Fruit fly (Drosophila melanogaster) whole organism, embryonic: ENCODE measurements around the gene Ptp10D.

ENCODE experiments used
- Adf1 ChIP-seq: fragments of 200-800 bp; sonication (Bioruptor generic); IDR thresholded peaks from 2 replicates; pipeline ENCODE4 v1.3.6; 2022; ENCODE audit warnings: missing biosample characterization, missing genetic modification characterization
- BEAF-32 ChIP-seq: fragments of 200-800 bp; sonication (Bioruptor generic); optimal IDR thresholded peaks from 3 replicates; lab custom pipeline; 2017; ENCODE audit warnings: missing biosample characterization, missing genetic modification characterization, mild to moderate bottlenecking, moderate library complexity, missing genetic modification reagents
- CG10462 ChIP-seq: fragments of 200-800 bp; sonication (Bioruptor generic); optimal IDR thresholded peaks from 2 replicates; lab custom pipeline; 2016; ENCODE audit warnings: missing biosample characterization, missing genetic modification characterization
- CG10565 ChIP-seq: fragments of 200-800 bp; sonication (Bioruptor generic); optimal IDR thresholded peaks from 3 replicates; lab custom pipeline; 2016; ENCODE audit warnings: missing biosample characterization, mild to moderate bottlenecking, missing genetic modification characterization
- CG1233 ChIP-seq: fragments of 200-800 bp; sonication (Bioruptor generic); optimal IDR thresholded peaks from 4 replicates; lab custom pipeline; 2018; ENCODE audit warnings: missing biosample characterization, mild to moderate bottlenecking, missing genetic modification characterization
- CG12942 ChIP-seq: fragments of 200-800 bp; sonication (Bioruptor generic); optimal IDR thresholded peaks from 3 replicates; lab custom pipeline; 2016; ENCODE audit warnings: missing biosample characterization, missing genetic modification characterization
- CG13287 ChIP-seq: fragments of 200-800 bp; sonication (Bioruptor generic); IDR thresholded peaks from 2 replicates; pipeline ENCODE4 v1.3.6; 2022; ENCODE audit warnings: missing biosample characterization, missing genetic modification characterization; ENCODE audit not compliant: partially characterized antibody
- CG18599 ChIP-seq: fragments of 200-800 bp; sonication (Bioruptor generic); optimal IDR thresholded peaks from 3 replicates; lab custom pipeline; 2017; ENCODE audit warnings: missing biosample characterization, missing genetic modification characterization, mild to moderate bottlenecking, moderate library complexity, missing genetic modification reagents
- CG2120 ChIP-seq: fragments of 200-800 bp; sonication (Bioruptor generic); optimal IDR thresholded peaks from 3 replicates; lab custom pipeline; 2016; ENCODE audit warnings: missing biosample characterization, missing genetic modification characterization
- CG30403 ChIP-seq: fragments of 200-800 bp; sonication (Bioruptor generic); optimal IDR thresholded peaks from 3 replicates; lab custom pipeline; 2016; ENCODE audit warnings: missing biosample characterization, missing genetic modification characterization
- CG7963 ChIP-seq: fragments of 200-800 bp; sonication (Bioruptor generic); IDR thresholded peaks from 3 replicates; pipeline ENCODE4 v1.3.6; 2022; ENCODE audit warnings: missing biosample characterization, missing genetic modification characterization; ENCODE audit not compliant: partially characterized antibody
- CG8290 ChIP-seq, 3 experiments: fragments of 200-800 bp; sonication (Bioruptor generic); optimal IDR thresholded peaks; 2 replicates each; lab custom pipeline; 2016 to 2019; ENCODE audit warnings: missing biosample characterization in 3 of 3, missing genetic modification characterization in 3 of 3, mild to moderate bottlenecking in 2 of 3, moderate library complexity in 1 of 3
- CG9437 ChIP-seq: fragments of 200-800 bp; sonication (Bioruptor generic); optimal IDR thresholded peaks from 2 replicates; lab custom pipeline; 2018; ENCODE audit warnings: missing biosample characterization, mild to moderate bottlenecking, missing genetic modification characterization
- CTCF ChIP-seq: fragments of 200-800 bp; sonication (Bioruptor generic); optimal IDR thresholded peaks from 2 replicates; lab custom pipeline; 2017; ENCODE audit warnings: missing biosample characterization, mild to moderate bottlenecking, missing genetic modification characterization, moderate library complexity
- CoRest ChIP-seq: fragments of 200-800 bp; sonication (Bioruptor generic); optimal IDR thresholded peaks from 3 replicates; lab custom pipeline; 2018; ENCODE audit warnings: missing biosample characterization, mild to moderate bottlenecking, missing genetic modification characterization, moderate library complexity
- Dad ChIP-seq: fragments of 200-800 bp; sonication (Bioruptor generic); optimal IDR thresholded peaks from 3 replicates; lab custom pipeline; 2016; ENCODE audit warnings: missing biosample characterization, missing genetic modification characterization
- Dbx ChIP-seq: fragments of 200-800 bp; sonication (Bioruptor generic); IDR thresholded peaks from 3 replicates; pipeline ENCODE4 v1.3.6; 2022; ENCODE audit warnings: missing biosample characterization, missing genetic modification characterization
- Dek ChIP-seq: fragments of 200-800 bp; sonication (Bioruptor generic); optimal IDR thresholded peaks from 3 replicates; lab custom pipeline; 2019; ENCODE audit warnings: missing biosample characterization, mild to moderate bottlenecking, missing genetic modification characterization, moderate library complexity
- Dip3 ChIP-seq: fragments of 200-800 bp; sonication (Bioruptor generic); optimal IDR thresholded peaks from 3 replicates; lab custom pipeline; 2016; ENCODE audit warnings: missing biosample characterization, missing genetic modification characterization
- Drgx ChIP-seq: fragments of 200-800 bp; sonication (Bioruptor generic); IDR thresholded peaks from 2 replicates; pipeline ENCODE4 v1.3.6; 2022; ENCODE audit warnings: missing biosample characterization, missing genetic modification characterization
- E2f1 ChIP-seq: fragments of 200-800 bp; sonication (Bioruptor generic); IDR thresholded peaks from 2 replicates; pipeline ENCODE4 v1.3.6; 2022; ENCODE audit warnings: missing biosample characterization, missing genetic modification characterization
- Ets97D ChIP-seq: fragments of 200-800 bp; sonication (Bioruptor generic); optimal IDR thresholded peaks from 3 replicates; lab custom pipeline; 2016; ENCODE audit warnings: missing biosample characterization, missing genetic modification characterization
- Fer1 ChIP-seq: fragments of 200-800 bp; sonication (Bioruptor generic); optimal IDR thresholded peaks from 2 replicates; lab custom pipeline; 2017; ENCODE audit warnings: missing biosample characterization, mild to moderate bottlenecking, missing genetic modification characterization
- Hand ChIP-seq: fragments of 200-800 bp; sonication (Bioruptor generic); optimal IDR thresholded peaks from 2 replicates; lab custom pipeline; 2017; ENCODE audit warnings: mild to moderate bottlenecking, missing biosample characterization, missing genetic modification reagents, missing genetic modification characterization
- Lpt ChIP-seq: fragments of >200 bp; optimal IDR thresholded peaks from 2 replicates; lab custom pipeline; 2018; ENCODE audit warnings: missing biosample characterization, missing genetic modification characterization
- Mrtf ChIP-seq: fragments of 200-800 bp; sonication (Bioruptor generic); IDR thresholded peaks from 3 replicates; pipeline ENCODE4 v1.3.6; 2022; ENCODE audit warnings: missing biosample characterization, missing genetic modification characterization
- NC2α ChIP-seq: fragments of 200-800 bp; sonication (Bioruptor generic); optimal IDR thresholded peaks from 2 replicates; lab custom pipeline; 2016; ENCODE audit warnings: missing biosample characterization, missing genetic modification characterization
- bowl ChIP-seq: fragments of 200-800 bp; sonication (Bioruptor generic); IDR thresholded peaks from 2 replicates; pipeline ENCODE4 v1.3.6; 2022; ENCODE audit warnings: missing biosample characterization, missing genetic modification characterization
- cad ChIP-seq: fragments of >200 bp; optimal IDR thresholded peaks from 2 replicates; lab custom pipeline; 2017; ENCODE audit warnings: missing biosample characterization, missing genetic modification characterization
- dan ChIP-seq: fragments of 200-800 bp; sonication (Bioruptor generic); IDR thresholded peaks from 2 replicates; pipeline ENCODE4 v1.3.6; 2022; ENCODE audit warnings: missing biosample characterization, missing genetic modification characterization
- eyg ChIP-seq: fragments of 200-800 bp; sonication (Bioruptor generic); optimal IDR thresholded peaks from 3 replicates; lab custom pipeline; 2016; ENCODE audit warnings: missing biosample characterization, missing genetic modification characterization
- gem ChIP-seq: fragments of 200-800 bp; sonication (Bioruptor generic); optimal IDR thresholded peaks from 2 replicates; lab custom pipeline; 2019; ENCODE audit warnings: missing biosample characterization, mild to moderate bottlenecking, missing genetic modification characterization, moderate library complexity
- gsb-n ChIP-seq: fragments of 200-800 bp; sonication (Bioruptor generic); optimal IDR thresholded peaks from 3 replicates; lab custom pipeline; 2018; ENCODE audit warnings: missing biosample characterization, mild to moderate bottlenecking, missing genetic modification characterization
- jumu ChIP-seq: fragments of 200-800 bp; sonication (Bioruptor generic); optimal IDR thresholded peaks from 3 replicates; lab custom pipeline; 2016; ENCODE audit warnings: missing biosample characterization, missing genetic modification characterization
- lbe ChIP-seq: fragments of 200-800 bp; sonication (Bioruptor generic); optimal IDR thresholded peaks from 2 replicates; lab custom pipeline; 2016; ENCODE audit warnings: missing biosample characterization, mild to moderate bottlenecking, missing genetic modification characterization
- lmd ChIP-seq: fragments of 200-800 bp; sonication (Bioruptor generic); IDR thresholded peaks from 2 replicates; pipeline ENCODE4 v1.3.6; 2022; ENCODE audit warnings: missing biosample characterization, missing genetic modification characterization
- luna ChIP-seq: fragments of 200-800 bp; sonication (Bioruptor generic); optimal IDR thresholded peaks from 2 replicates; lab custom pipeline; 2016; ENCODE audit warnings: missing biosample characterization, missing genetic modification characterization
- oc ChIP-seq: fragments of 200-800 bp; sonication (Bioruptor generic); optimal IDR thresholded peaks from 2 replicates; lab custom pipeline; 2018; ENCODE audit warnings: missing biosample characterization, mild to moderate bottlenecking, missing genetic modification characterization, moderate library complexity
- org-1 ChIP-seq: fragments of 200-800 bp; sonication (Bioruptor generic); optimal IDR thresholded peaks from 2 replicates; lab custom pipeline; 2017; ENCODE audit warnings: missing biosample characterization, missing genetic modification characterization
- peb ChIP-seq: fragments of 200-800 bp; sonication (Bioruptor generic); IDR thresholded peaks from 2 replicates; pipeline ENCODE4 v1.3.6; 2022; ENCODE audit warnings: missing biosample characterization, missing genetic modification characterization
- pros ChIP-seq: fragments of 200-800 bp; sonication (Bioruptor generic); optimal IDR thresholded peaks from 3 replicates; lab custom pipeline; 2019; ENCODE audit warnings: missing biosample characterization, mild to moderate bottlenecking, missing genetic modification characterization, moderate library complexity
- run ChIP-seq: fragments of 200-800 bp; sonication (Bioruptor generic); optimal IDR thresholded peaks from 3 replicates; lab custom pipeline; 2018; ENCODE audit warnings: missing biosample characterization, mild to moderate bottlenecking, missing genetic modification characterization
- sc ChIP-seq, 3 experiments: fragments of >200 bp in 2 of 3; fragments of 200-800 bp in 1 of 3; sonication (Bioruptor generic) in 1 of 3; optimal IDR thresholded peaks; 2 replicates in 2 of 3; 3 replicates in 1 of 3; lab custom pipeline; 2017; ENCODE audit warnings: mild to moderate bottlenecking in 1 of 3, missing biosample characterization in 1 of 3, missing genetic modification characterization in 1 of 3, missing genetic modification reagents in 1 of 3
- sqz ChIP-seq: fragments of 200-800 bp; sonication (Bioruptor generic); optimal IDR thresholded peaks from 3 replicates; lab custom pipeline; 2018; ENCODE audit warnings: missing biosample characterization, mild to moderate bottlenecking, missing genetic modification characterization
- tap ChIP-seq: fragments of 200-800 bp; optimal IDR thresholded peaks from 3 replicates; lab custom pipeline; 2019; ENCODE audit warnings: missing biosample characterization, mild to moderate bottlenecking, missing genetic modification characterization, moderate library complexity
- tio ChIP-seq: fragments of 200-800 bp; sonication (Bioruptor generic); optimal IDR thresholded peaks from 2 replicates; lab custom pipeline; 2017; ENCODE audit warnings: missing biosample characterization, missing genetic modification characterization, inconsistent platforms
- tll ChIP-seq, 2 experiments: fragments of 200-800 bp in 1 of 2; fragments of >200 bp in 1 of 2; sonication (Bioruptor generic) in 1 of 2; optimal IDR thresholded peaks; 2 replicates each; lab custom pipeline; 2017 to 2019; ENCODE audit warnings: missing biosample characterization in 2 of 2, missing genetic modification characterization in 2 of 2, mild to moderate bottlenecking in 1 of 2, moderate library complexity in 1 of 2
- zfh2 ChIP-seq: fragments of 200-800 bp; sonication (Bioruptor generic); optimal IDR thresholded peaks from 2 replicates; lab custom pipeline; 2016; ENCODE audit warnings: missing biosample characterization, missing genetic modification characterization

Ptp10D gene

dm6 chrX:11681558-11682551 is 60.0 kb downstream of the Ptp10D start (continued):
- TF ChIP-seq run (tag; lab: Kevin White, UChicago) (no peak), Mrtf (GFP tag; lab: Robert Waterston, UW) (no peak), pros (peak; percentile 68), lmd (GFP tag; lab: Robert Waterston, UW) (peak; percentile 46; the same call in 1 of the 2 replicates), CG1233 (GFP tag; lab: Kevin White, UChicago) (peak; percentile 2), tio (GFP tag; lab: Kevin White, UChicago) (no peak), Adf1 (no peak), zfh2 (GFP tag; lab: Kevin White, UChicago) (peak; percentile 79), Dip3 (peak; percentile 74), dan (no peak), Ets97D (GFP tag; lab: Kevin White, UChicago) (peak; percentile 57), BEAF-32 (GFP tag; lab: Kevin White, UChicago) (peak; percentile 79), Lpt (GFP tag; lab: Kevin White, UChicago) (no peak), Hand (GFP tag; lab: Kevin White, UChicago) (peak; percentile 49), CG12942 (GFP tag; lab: Kevin White, UChicago) (peak; percentile 64), luna (GFP tag; lab: Kevin White, UChicago) (no peak), jumu (GFP tag; lab: Kevin White, UChicago) (peak; percentile 63), Dbx (GFP tag; lab: Robert Waterston, UW) (peak; percentile 63; the same call in 2 of the 3 replicates), CG10462 (GFP tag; lab: Kevin White, UChicago) (peak; percentile 49), Dad (peak; percentile 43), CG2120 (GFP tag; lab: Kevin White, UChicago) (peak; percentile 85), peb (GFP tag; lab: Robert Waterston, UW) (no peak), CoRest (tag; lab: Kevin White, UChicago) (peak; percentile 76), gsb-n (tag; lab: Kevin White, UChicago) (no peak), CG10565 (GFP tag; lab: Kevin White, UChicago) (no peak), lbe (GFP tag; lab: Kevin White, UChicago) (peak; percentile 70), CG18599 (GFP tag; lab: Kevin White, UChicago) (peak; percentile 71), E2f1 (GFP tag; lab: Robert Waterston, UW) (0 out of 2 replicates have a peak, but pooled peaks have one; percentile 33), gem (tag; lab: Kevin White, UChicago) (peak; percentile 78), CG13287 (GFP tag; lab: Robert Waterston, UW) (peak; percentile 75), Drgx (no peak), sqz (peak; percentile 19), oc (no peak), tap (tag; lab: Kevin White, UChicago) (peak; percentile 63), CG8290 (GFP tag; optimal IDR thresholded peaks at IDR 0.05; lab: Kevin White, UChicago) (peak; percentile 72), CG8290 (tag; optimal IDR thresholded peaks at IDR 0.05; lab: Kevin White, UChicago) (peak; percentile 77 to 89), cad (no peak), CTCF (GFP tag; lab: Kevin White, UChicago) (peak; percentile 87), bowl (GFP tag; lab: Robert Waterston, UW) (no peak), CG30403 (GFP tag; lab: Kevin White, UChicago) (peak; percentile 76), CG7963 (GFP tag; lab: Robert Waterston, UW) (no peak), CG9437 (GFP tag; lab: Kevin White, UChicago) (no peak), eyg (GFP tag; lab: Kevin White, UChicago) (peak; percentile 44), org-1 (GFP tag; lab: Kevin White, UChicago) (no peak), Dek (tag; lab: Kevin White, UChicago) (peak; percentile 51), tll (GFP tag; optimal IDR thresholded peaks at IDR 0.05; lab: Kevin White, UChicago) (peak in 1 of 2 experiments; percentile 84), sc (optimal IDR thresholded peaks at IDR 0.05; lab: Kevin White, UChicago) (no peak), sc (GFP tag; optimal IDR thresholded peaks at IDR 0.05; lab: Kevin White, UChicago) (no peak), NC2α (peak; percentile 20), Fer1 (GFP tag; lab: Kevin White, UChicago) (peak; percentile 71)
